Worm (Caenorhabditis elegans) whole organism, mixed stage, embryonic: ENCODE data around the gene T19H12.15.

Source experiments
- ceh-83 ChIP-seq: fragments of 200-800 bp; sonication (Bioruptor generic); optimal IDR thresholded peaks from 2 replicates; lab custom pipeline; 2018; ENCODE audit warnings: mild to moderate bottlenecking, missing genetic modification characterization, missing compliant biosample characterization
- hlh-1 ChIP-seq: fragments of 150-350 bp; optimal IDR thresholded peaks from 2 replicates; lab custom pipeline; 2014; ENCODE audit warnings: missing biosample characterization, missing genetic modification reagents, missing genetic modification characterization
- lsy-2 ChIP-seq: fragments of 150-350 bp; optimal IDR thresholded peaks from 2 replicates; lab custom pipeline; 2014; ENCODE audit warnings: missing biosample characterization, missing genetic modification characterization
- mep-1 ChIP-seq: fragments of 150-350 bp; optimal IDR thresholded peaks from 2 replicates; lab custom pipeline; 2017; ENCODE audit warnings: missing biosample characterization, missing genetic modification reagents, missing genetic modification characterization, inconsistent platforms
- nhr-12 ChIP-seq: fragments of 150-350 bp; optimal IDR thresholded peaks from 2 replicates; lab custom pipeline; 2014; ENCODE audit warnings: missing biosample characterization, missing genetic modification characterization
- nhr-237 ChIP-seq: fragments of 150-350 bp; optimal IDR thresholded peaks from 2 replicates; lab custom pipeline; 2014; ENCODE audit warnings: missing biosample characterization, missing genetic modification characterization
- pha-4 ChIP-seq: fragments of 150-350 bp; optimal IDR thresholded peaks from 2 replicates; lab custom pipeline; 2018; ENCODE audit warnings: missing biosample characterization, missing genetic modification reagents, missing genetic modification characterization
- snpc-4 ChIP-seq: fragments of 150-350 bp; optimal IDR thresholded peaks from 2 replicates; lab custom pipeline; 2014; ENCODE audit warnings: missing biosample characterization, missing genetic modification characterization

DNA sequence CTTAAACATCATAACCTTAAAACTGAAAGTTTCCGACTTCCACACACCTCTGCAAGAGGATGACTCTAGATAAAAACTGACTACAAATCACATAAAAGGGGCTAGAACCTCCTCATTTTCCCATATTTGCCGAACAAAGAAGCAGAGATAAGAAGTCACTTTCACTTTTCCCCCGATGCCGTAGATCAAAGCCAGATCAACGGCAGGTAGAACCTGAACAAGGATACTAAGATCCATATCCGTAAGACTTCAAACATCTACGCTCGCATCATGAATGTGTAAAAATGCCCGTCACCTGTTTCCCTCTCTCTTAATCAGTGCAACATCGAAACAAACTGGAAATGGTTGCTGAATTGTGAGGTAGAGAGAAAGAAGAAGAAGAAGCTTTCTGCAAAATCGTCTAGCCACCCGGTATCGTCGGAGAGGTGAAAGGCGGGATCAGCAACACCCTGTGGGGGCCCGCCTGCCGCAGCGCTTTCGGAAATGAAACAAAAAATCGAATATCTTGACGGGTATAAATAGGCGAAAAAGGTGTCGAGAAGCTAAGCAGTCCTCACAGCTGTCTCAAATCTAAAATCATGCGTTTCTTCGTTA is 39.6 kb upstream of the T19H12.15 start, which contains the start of gene C02E7.6:
- TF ChIP-seq pha-4 (tag; lab: Kevin White, UChicago): no peak
- no peak for TF ChIP-seq ceh-83 (GFP tag; lab: Kevin White, UChicago)
- no peak for TF ChIP-seq hlh-1 (tag; lab: Kevin White, UChicago)
- no peak for TF ChIP-seq lsy-2 (tag; lab: Kevin White, UChicago)
- no peak for TF ChIP-seq nhr-12 (tag; lab: Kevin White, UChicago)
- no peak for TF ChIP-seq mep-1 (tag; lab: Kevin White, UChicago)
- no peak for TF ChIP-seq snpc-4 (tag; lab: Kevin White, UChicago)
- peak; percentile 14 for TF ChIP-seq nhr-237 (tag; lab: Kevin White, UChicago)
